Worm (Caenorhabditis elegans) whole organism, L1 larva: ENCODE data around the gene csp-2.

Experiments used
- Y116A8C.19 ChIP-seq: sonication (generic microtip); optimal IDR thresholded peaks from 2 replicates; lab custom pipeline; 2016; ENCODE audit warnings: missing compliant biosample characterization, missing genetic modification characterization, borderline replicate concordance
- aha-1 ChIP-seq: fragments of 150-350 bp; optimal IDR thresholded peaks from 2 replicates; lab custom pipeline; 2014; ENCODE audit warnings: missing biosample characterization, missing genetic modification characterization
- ama-1 ChIP-seq: fragments of 150-350 bp; optimal IDR thresholded peaks from 2 replicates; lab custom pipeline; 2014
- blmp-1 ChIP-seq: fragments of 150-350 bp; optimal IDR thresholded peaks from 2 replicates; lab custom pipeline; 2014; ENCODE audit warnings: missing biosample characterization, missing genetic modification characterization
- ceh-8 ChIP-seq: fragments of 200-800 bp; sonication (Bioruptor generic); optimal IDR thresholded peaks from 2 replicates; lab custom pipeline; 2018; ENCODE audit warnings: mild to moderate bottlenecking, missing genetic modification characterization, moderate library complexity, missing compliant biosample characterization
- ceh-88 ChIP-seq: fragments of 200-800 bp; sonication (Bioruptor generic); IDR thresholded peaks from 2 replicates; pipeline ENCODE4 v1.3.6; 2022; ENCODE audit warnings: missing genetic modification characterization, missing compliant biosample characterization
- dsc-1 ChIP-seq: sonication (generic microtip); optimal IDR thresholded peaks from 2 replicates; lab custom pipeline; 2016; ENCODE audit warnings: mild to moderate bottlenecking, missing genetic modification characterization, missing compliant biosample characterization
- efl-1 ChIP-seq, 4 experiments: fragments of 150-350 bp; optimal IDR thresholded peaks in 3 of 4; peaks in 1 of 4; 1 replicate in 1 of 4; 2 replicates in 3 of 4; lab custom pipeline; 2014; ENCODE audit warnings: missing biosample characterization in 2 of 4, missing genetic modification characterization in 2 of 4, missing genetic modification reagents in 2 of 4
- efl-3 ChIP-seq: fragments of 200-800 bp; sonication (Bioruptor generic); optimal IDR thresholded peaks from 2 replicates; lab custom pipeline; 2018; ENCODE audit warnings: mild to moderate bottlenecking, missing genetic modification characterization, missing compliant biosample characterization
- egl-13 ChIP-seq: sonication (generic microtip); optimal IDR thresholded peaks from 2 replicates; lab custom pipeline; 2016; ENCODE audit warnings: missing genotype, missing genetic modification reagents, missing genetic modification characterization, missing compliant biosample characterization
- egl-27 ChIP-seq, 2 experiments: fragments of 150-350 bp in 1 of 2; sonication (generic microtip); optimal IDR thresholded peaks; 3 replicates each; lab custom pipeline; 2017 to 2018; ENCODE audit warnings: missing biosample characterization in 2 of 2, missing genetic modification characterization in 2 of 2, missing genetic modification reagents in 2 of 2
- elt-3 ChIP-seq, 6 experiments: fragments of 150-350 bp in 1 of 6; sonication (generic microtip); optimal IDR thresholded peaks; 2 replicates each; lab custom pipeline; 2017 to 2018; ENCODE audit warnings: missing biosample characterization in 6 of 6, missing genetic modification characterization in 6 of 6, inconsistent platforms in 1 of 6
- ets-5 ChIP-seq: fragments of 200-800 bp; sonication (Bioruptor generic); IDR thresholded peaks from 2 replicates; pipeline ENCODE4 v1.3.6; 2022; ENCODE audit warnings: missing genetic modification characterization, missing compliant biosample characterization
- fkh-4 ChIP-seq: sonication (generic microtip); optimal IDR thresholded peaks from 2 replicates; lab custom pipeline; 2016; ENCODE audit warnings: missing compliant biosample characterization, missing genetic modification characterization, borderline replicate concordance
- fos-1 ChIP-seq: fragments of 150-350 bp; optimal IDR thresholded peaks from 2 replicates; lab custom pipeline; 2014; ENCODE audit warnings: missing biosample characterization, missing genetic modification characterization
- hpl-2 ChIP-seq: fragments of 150-350 bp; optimal IDR thresholded peaks from 2 replicates; lab custom pipeline; 2014; ENCODE audit warnings: missing biosample characterization, missing genetic modification reagents, missing genetic modification characterization
- isw-1 ChIP-seq: fragments of 200-800 bp; sonication (Bioruptor generic); IDR thresholded peaks from 2 replicates; pipeline ENCODE4 v1.3.6; 2022; ENCODE audit warnings: missing genetic modification characterization, missing compliant biosample characterization
- lin-14 ChIP-seq: fragments of 200-800 bp; sonication (Bioruptor generic); optimal IDR thresholded peaks from 2 replicates; lab custom pipeline; 2018; ENCODE audit warnings: mild to moderate bottlenecking, missing genetic modification characterization, moderate library complexity, missing compliant biosample characterization
- lin-15B ChIP-seq: fragments of 150-350 bp; sonication (generic microtip); optimal IDR thresholded peaks from 3 replicates; lab custom pipeline; 2014; ENCODE audit warnings: missing biosample characterization, missing genetic modification characterization
- lin-35 ChIP-seq, 2 experiments: fragments of 150-350 bp; optimal IDR thresholded peaks; 2 replicates each; lab custom pipeline; 2014; ENCODE audit warnings: missing biosample characterization in 2 of 2, missing genetic modification characterization in 2 of 2, missing genetic modification reagents in 2 of 2
- lin-39 ChIP-seq: fragments of 150-350 bp; optimal IDR thresholded peaks from 2 replicates; lab custom pipeline; 2014; ENCODE audit warnings: missing biosample characterization, missing genetic modification reagents, missing genetic modification characterization
- lir-3 ChIP-seq: sonication (generic microtip); optimal IDR thresholded peaks from 2 replicates; lab custom pipeline; 2016; ENCODE audit warnings: mild to moderate bottlenecking, missing genetic modification characterization, moderate library complexity, missing compliant biosample characterization; ENCODE audit not compliant: poor library complexity
- nhr-11 ChIP-seq: fragments of 150-350 bp; optimal IDR thresholded peaks from 2 replicates; lab custom pipeline; 2014; ENCODE audit warnings: missing biosample characterization, missing genetic modification characterization
- nhr-19 ChIP-seq: fragments of 200-800 bp; sonication (Bioruptor generic); conservative IDR thresholded peaks from 2 replicates; pipeline ENCODE4 v1.3.6; 2022; ENCODE audit warnings: missing genetic modification characterization, missing compliant biosample characterization
- nhr-28 ChIP-seq: fragments of 150-350 bp; optimal IDR thresholded peaks from 2 replicates; lab custom pipeline; 2014; ENCODE audit warnings: missing biosample characterization, missing genetic modification characterization
- nhr-71 ChIP-seq: sonication (generic microtip); optimal IDR thresholded peaks from 2 replicates; lab custom pipeline; 2016; ENCODE audit warnings: mild to moderate bottlenecking, missing genetic modification characterization, moderate library complexity, missing compliant biosample characterization
- nhr-85 ChIP-seq: sonication (generic microtip); peaks from one replicate; lab custom pipeline; 2016; ENCODE audit warnings: missing genetic modification characterization, inconsistent platforms, missing compliant biosample characterization
- nhr-90 ChIP-seq: sonication (generic microtip); optimal IDR thresholded peaks from 2 replicates; lab custom pipeline; 2016; ENCODE audit warnings: mild to moderate bottlenecking, missing genetic modification characterization, missing compliant biosample characterization; ENCODE audit not compliant: poor library complexity
- pag-3 ChIP-seq: sonication (generic microtip); optimal IDR thresholded peaks from 2 replicates; lab custom pipeline; 2017; ENCODE audit warnings: missing genetic modification characterization, mild to moderate bottlenecking, missing compliant biosample characterization, antibody characterized with exemption, borderline replicate concordance; ENCODE audit not compliant: insufficient read depth
- pax-3 ChIP-seq: fragments of 200-800 bp; sonication (Bioruptor generic); optimal IDR thresholded peaks from 2 replicates; lab custom pipeline; 2018; ENCODE audit warnings: mild to moderate bottlenecking, missing genetic modification characterization, moderate library complexity, missing compliant biosample characterization
- pqm-1 ChIP-seq: sonication (generic microtip); optimal IDR thresholded peaks from 3 replicates; lab custom pipeline; 2017; ENCODE audit warnings: missing biosample characterization, missing genetic modification characterization
- rnt-1 ChIP-seq: sonication (generic microtip); optimal IDR thresholded peaks from 2 replicates; lab custom pipeline; 2016; ENCODE audit warnings: mild to moderate bottlenecking, missing genetic modification characterization, moderate library complexity, missing compliant biosample characterization
- snpc-4 ChIP-seq: fragments of 150-350 bp; optimal IDR thresholded peaks from 2 replicates; lab custom pipeline; 2014; ENCODE audit warnings: missing biosample characterization, missing genetic modification characterization
- snu-23 ChIP-seq: sonication (generic microtip); optimal IDR thresholded peaks from 2 replicates; lab custom pipeline; 2016; ENCODE audit warnings: missing genetic modification characterization, missing compliant biosample characterization
- sox-4 ChIP-seq: sonication (generic microtip); optimal IDR thresholded peaks from 2 replicates; lab custom pipeline; 2016; ENCODE audit warnings: missing genetic modification characterization, missing compliant biosample characterization
- sup-37 ChIP-seq: fragments of 200-800 bp; sonication (Bioruptor generic); optimal IDR thresholded peaks from 2 replicates; lab custom pipeline; 2018; ENCODE audit warnings: mild to moderate bottlenecking, missing genetic modification characterization, missing compliant biosample characterization
- swsn-7 ChIP-seq: sonication (generic microtip); optimal IDR thresholded peaks from 2 replicates; lab custom pipeline; 2016; ENCODE audit warnings: missing genetic modification characterization, missing compliant biosample characterization
- tbx-2 ChIP-seq: sonication (generic microtip); optimal IDR thresholded peaks from 2 replicates; lab custom pipeline; 2016; ENCODE audit warnings: missing genetic modification characterization, missing compliant biosample characterization
- tlp-1 ChIP-seq: fragments of 150-350 bp; optimal IDR thresholded peaks from 2 replicates; lab custom pipeline; 2014; ENCODE audit warnings: missing biosample characterization, missing genetic modification characterization
- unc-130 ChIP-seq: fragments of 150-350 bp; optimal IDR thresholded peaks from 2 replicates; lab custom pipeline; 2017; ENCODE audit warnings: missing biosample characterization, missing genetic modification characterization, inconsistent platforms
- unc-30 ChIP-seq: sonication (generic microtip); optimal IDR thresholded peaks from 2 replicates; lab custom pipeline; 2017; ENCODE audit warnings: missing biosample characterization, missing genetic modification characterization
- unc-62 ChIP-seq: fragments of 150-350 bp; optimal IDR thresholded peaks from 2 replicates; lab custom pipeline; 2014; ENCODE audit warnings: missing biosample characterization, missing genetic modification reagents, missing genetic modification characterization
- zag-1 ChIP-seq: fragments of 150-350 bp; optimal IDR thresholded peaks from 2 replicates; lab custom pipeline; 2014; ENCODE audit warnings: missing biosample characterization, missing genetic modification characterization

The csp-2 gene

DNA sequence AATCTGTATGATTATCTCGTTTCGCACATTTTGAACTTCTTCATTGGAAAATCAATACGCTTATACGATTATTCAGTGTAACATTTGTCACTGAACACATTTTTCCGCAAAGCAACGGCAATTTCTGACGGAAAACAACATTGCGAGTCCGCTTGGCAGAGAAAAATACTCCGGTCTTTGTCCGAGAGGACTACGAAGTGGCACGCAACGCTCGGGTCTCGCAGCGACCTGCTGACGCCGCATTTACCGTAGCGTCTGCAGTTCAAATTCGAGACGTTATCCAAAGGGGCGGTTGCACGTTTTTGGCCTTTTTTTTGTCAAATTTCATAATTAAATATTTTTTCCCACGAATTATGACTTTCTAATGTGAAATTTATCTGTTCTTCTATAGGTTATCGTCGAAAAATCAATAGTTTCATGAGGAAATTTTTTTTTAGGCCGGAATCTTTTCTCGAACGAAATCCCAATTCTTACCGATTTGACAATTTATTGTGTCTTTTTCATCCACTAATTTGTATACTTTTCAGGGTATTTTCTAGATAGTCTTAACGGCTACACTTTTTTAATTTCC is 16.2 kb downstream of the csp-2 start, which contains the start of gene sqd-1 (continued):
- TF ChIP-seq efl-3 (GFP tag; lab: Kevin White, UChicago) = peak; percentile 74
- no peak for TF ChIP-seq pag-3 (tag; lab: Kevin White, UChicago)
- peak; percentile 74 for TF ChIP-seq nhr-11 (tag; lab: Kevin White, UChicago)
- TF ChIP-seq nhr-19 (GFP tag; lab: Robert Waterston, UW) = peak; percentile 98
- TF ChIP-seq unc-30 (tag; lab: Kevin White, UChicago) = no peak
- peak; percentile 97 for TF ChIP-seq dsc-1 (tag; lab: Kevin White, UChicago)

DNA sequence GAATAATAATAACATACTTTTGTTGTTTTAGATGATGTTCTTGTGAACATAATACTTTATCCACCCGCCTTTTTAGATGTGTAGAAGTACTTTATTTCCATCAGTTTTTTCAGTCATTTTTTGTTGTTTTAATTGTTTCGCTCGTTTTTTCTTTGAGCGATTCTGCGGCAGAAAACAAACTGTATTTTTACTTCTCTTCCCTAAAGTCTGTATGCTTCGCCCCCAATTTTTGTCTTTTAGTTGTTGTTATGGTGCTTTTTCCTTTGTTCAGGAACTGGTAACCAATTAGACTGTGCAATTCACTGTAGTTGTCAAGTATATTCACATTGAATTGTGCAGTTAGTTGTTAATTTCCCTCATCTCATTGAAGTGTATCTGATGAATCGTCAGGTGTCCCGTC is 18.2 kb downstream of the csp-2 start:
- TF ChIP-seq Y116A8C.19 (tag; lab: Kevin White, UChicago) = no peak
- TF ChIP-seq, all 84 proteins: peak for 0

DNA sequence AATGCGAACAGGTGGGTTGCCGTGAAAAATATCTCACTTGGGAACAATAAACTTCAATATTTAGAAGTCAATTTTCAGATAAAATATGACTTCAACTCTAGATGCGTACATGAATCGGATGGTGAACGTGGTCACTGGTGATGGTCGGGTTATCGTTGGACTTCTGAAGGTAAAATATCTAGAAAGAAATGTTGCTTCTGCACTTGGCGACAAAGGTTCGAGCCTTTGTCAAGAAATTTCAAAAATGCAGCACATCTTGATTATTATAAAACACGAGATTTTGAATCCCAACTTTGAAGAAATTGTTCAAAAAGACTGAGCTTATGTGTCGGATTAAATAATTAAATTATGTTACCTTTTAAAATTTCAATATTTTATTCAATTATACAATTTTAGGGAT is 18.9 kb downstream of the csp-2 start, which contains the start of gene lsm-8:
Gene lsm-8, plus strand, starts transcription at position 79 of the 400 bp plus-strand sequence.
- TF ChIP-seq efl-1 (optimal IDR thresholded peaks at IDR 0.05; lab: Kevin White, UChicago) (no peak), efl-1 (GFP tag; optimal IDR thresholded peaks at IDR 0.05 in 1 of 2; lab: Kevin White, UChicago) (peak in 1 of 2 experiments; percentile 54), lir-3 (tag; lab: Kevin White, UChicago) (no peak), nhr-85 (tag; lab: Kevin White, UChicago) (peak; percentile 51), pax-3 (tag; lab: Kevin White, UChicago) (no peak), elt-3 (tag; optimal IDR thresholded peaks at IDR 0.05; lab: Kevin White, UChicago) (no peak)

DNA sequence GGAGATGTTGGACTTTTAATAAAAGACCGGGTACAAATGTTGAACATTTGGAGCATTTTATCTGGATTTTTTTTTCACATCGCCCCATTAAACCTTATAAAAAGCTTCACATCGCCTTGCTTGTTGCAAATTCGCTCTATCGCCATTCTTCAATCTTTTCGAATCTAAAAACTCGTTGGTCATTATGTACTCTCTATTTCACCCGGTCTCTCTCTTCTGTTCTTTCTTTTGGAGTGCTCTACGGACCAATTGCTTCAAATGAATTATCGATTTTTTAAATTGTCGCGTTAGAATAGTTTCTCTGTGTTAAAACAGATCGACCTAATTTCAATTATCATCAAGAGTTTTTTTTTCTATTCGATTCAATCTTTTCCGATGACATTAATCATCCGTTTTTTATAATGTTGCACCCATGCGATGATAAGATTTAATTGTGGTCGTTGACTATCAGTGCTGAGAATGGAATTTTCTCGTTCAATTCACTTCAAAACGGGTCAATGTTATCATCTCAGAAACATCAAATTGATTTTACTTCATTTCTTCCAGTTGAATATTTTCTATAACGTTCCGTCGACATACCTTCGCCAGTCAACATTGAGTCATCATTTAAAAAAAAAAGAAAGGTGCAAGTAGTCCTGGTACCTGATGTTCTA is 19.9 kb downstream of the csp-2 start:
- TF ChIP-seq rnt-1 (tag; lab: Kevin White, UChicago) (no peak), ceh-88 (no peak), nhr-28 (tag; lab: Kevin White, UChicago) (no peak), hpl-2 (GFP tag; lab: Kevin White, UChicago) (no peak), lir-3 (tag; lab: Kevin White, UChicago) (no peak), lin-39 (tag; lab: Kevin White, UChicago) (no peak), dsc-1 (tag; lab: Kevin White, UChicago) (no peak), sox-4 (tag; lab: Kevin White, UChicago) (no peak), lin-14 (GFP tag; lab: Kevin White, UChicago) (peak; percentile 44), unc-130 (no peak), efl-1 (optimal IDR thresholded peaks at IDR 0.05; lab: Kevin White, UChicago) (peak; percentile 9 to 26), efl-1 (GFP tag; optimal IDR thresholded peaks at IDR 0.05 in 1 of 2; lab: Kevin White, UChicago) (peak; percentile 29 to 92), fkh-4 (tag; lab: Kevin White, UChicago) (no peak), isw-1 (GFP tag; lab: Robert Waterston, UW) (no peak), pqm-1 (tag; lab: Kevin White, UChicago) (no peak), nhr-19 (GFP tag; lab: Robert Waterston, UW) (no peak), swsn-7 (tag; lab: Kevin White, UChicago) (no peak), aha-1 (tag; lab: Kevin White, UChicago) (no peak), snpc-4 (tag; lab: Kevin White, UChicago) (no peak), zag-1 (tag; lab: Kevin White, UChicago) (no peak), lin-35 (GFP tag; optimal IDR thresholded peaks at IDR 0.05; lab: Kevin White, UChicago) (peak; percentile 12 to 32), tbx-2 (tag; lab: Kevin White, UChicago) (no peak), efl-3 (GFP tag; lab: Kevin White, UChicago) (no peak), egl-27 (tag; optimal IDR thresholded peaks at IDR 0.05; lab: Kevin White, UChicago) (no peak), tlp-1 (tag; lab: Kevin White, UChicago) (no peak), ama-1 (no peak), ets-5 (GFP tag; lab: Robert Waterston, UW) (no peak), unc-62 (no peak), snu-23 (GFP tag; lab: Kevin White, UChicago) (no peak), ceh-8 (no peak), Y116A8C.19 (tag; lab: Kevin White, UChicago) (no peak), sup-37 (no peak), egl-13 (tag; lab: Kevin White, UChicago) (no peak), lin-15B (tag; lab: Kevin White, UChicago) (no peak), nhr-90 (tag; lab: Kevin White, UChicago) (no peak), blmp-1 (tag; lab: Kevin White, UChicago) (peak; percentile 21), fos-1 (tag; lab: Kevin White, UChicago) (no peak), nhr-71 (tag; lab: Kevin White, UChicago) (no peak)
